Worm (Caenorhabditis elegans) whole organism, L4 larva: ENCODE results near the gene slc-25A18.1.
A peak's percentile ranks its signal among the peaks of the same experiment; 100 is the strongest.

Experiments
- D1046.2 ChIP-seq: fragments of 200-800 bp; sonication (Bioruptor generic); IDR thresholded peaks from 2 replicates; pipeline ENCODE4 v1.3.6; 2022; ENCODE audit warnings: missing genetic modification characterization, missing compliant biosample characterization
- F10B5.3 ChIP-seq: sonication (generic microtip); optimal IDR thresholded peaks from 2 replicates; lab custom pipeline; 2016; ENCODE audit warnings: mild to moderate bottlenecking, missing genetic modification characterization, missing compliant biosample characterization
- F37D6.2 ChIP-seq: sonication (generic microtip); optimal IDR thresholded peaks from 2 replicates; lab custom pipeline; 2016; ENCODE audit warnings: mild to moderate bottlenecking, missing genetic modification characterization, missing compliant biosample characterization
- F49E8.2 ChIP-seq: sonication (generic microtip); optimal IDR thresholded peaks from 2 replicates; lab custom pipeline; 2016; ENCODE audit warnings: missing compliant biosample characterization, mild to moderate bottlenecking, missing genetic modification characterization, borderline replicate concordance
- R02D3.7 ChIP-seq: fragments of 150-350 bp; sonication (generic microtip); optimal IDR thresholded peaks from 3 replicates; lab custom pipeline; 2014; ENCODE audit warnings: missing biosample characterization, missing genetic modification characterization
- T26A8.4 ChIP-seq: fragments of 200-800 bp; sonication (Bioruptor generic); IDR thresholded peaks from 2 replicates; pipeline ENCODE4 v1.3.6; 2022; ENCODE audit warnings: missing genetic modification characterization, missing compliant biosample characterization
- ZK546.5 ChIP-seq, 2 experiments: sonication (generic microtip); optimal IDR thresholded peaks; 2 replicates each; lab custom pipeline; 2017; ENCODE audit warnings: missing biosample characterization in 2 of 2, missing genetic modification characterization in 2 of 2
- ceh-44 ChIP-seq: fragments of 200-800 bp; sonication (Bioruptor generic); IDR thresholded peaks from 2 replicates; pipeline ENCODE4 v1.3.6; 2022; ENCODE audit warnings: missing genetic modification reagents, missing genetic modification characterization, missing compliant biosample characterization
- ctbp-1 ChIP-seq: fragments of 200-800 bp; sonication (Bioruptor generic); IDR thresholded peaks from 2 replicates; pipeline ENCODE4 v1.3.6; 2022; ENCODE audit warnings: missing genetic modification reagents, missing genetic modification characterization, missing compliant biosample characterization
- daf-19 ChIP-seq: fragments of 200-800 bp; sonication (Bioruptor generic); conservative IDR thresholded peaks from 2 replicates; pipeline ENCODE4 v1.3.6; 2022; ENCODE audit warnings: missing genetic modification characterization, missing compliant biosample characterization
- dmd-8 ChIP-seq: fragments of 200-800 bp; sonication (Bioruptor generic); IDR thresholded peaks from 2 replicates; pipeline ENCODE4 v1.3.6; 2022; ENCODE audit warnings: missing genetic modification characterization, missing compliant biosample characterization
- dpl-1 ChIP-seq: fragments of 150-350 bp; optimal IDR thresholded peaks from 2 replicates; lab custom pipeline; 2014; ENCODE audit warnings: missing biosample characterization, missing genetic modification reagents, missing genetic modification characterization
- dve-1 ChIP-seq: sonication (generic microtip); optimal IDR thresholded peaks from 2 replicates; lab custom pipeline; 2017; ENCODE audit warnings: antibody characterized with exemption, mild to moderate bottlenecking, missing genetic modification characterization, missing compliant biosample characterization; ENCODE audit not compliant: insufficient read depth
- fkh-10 ChIP-seq: fragments of 150-350 bp; optimal IDR thresholded peaks from 2 replicates; lab custom pipeline; 2014; ENCODE audit warnings: missing biosample characterization, missing genetic modification reagents, missing genetic modification characterization
- fos-1 ChIP-seq: fragments of 150-350 bp; optimal IDR thresholded peaks from 2 replicates; lab custom pipeline; 2014; ENCODE audit warnings: missing biosample characterization, missing genetic modification characterization
- hmg-1.1 ChIP-seq: fragments of 200-800 bp; sonication (Bioruptor generic); IDR thresholded peaks from 2 replicates; pipeline ENCODE4 v1.3.6; 2022; ENCODE audit warnings: missing genetic modification reagents, missing genetic modification characterization, missing compliant biosample characterization
- lin-1 ChIP-seq: fragments of 200-800 bp; sonication (Bioruptor generic); IDR thresholded peaks from 2 replicates; pipeline ENCODE4 v1.3.6; 2022; ENCODE audit warnings: missing genetic modification reagents, missing genetic modification characterization, missing compliant biosample characterization
- lin-29 ChIP-seq: fragments of 200-800 bp; sonication (Bioruptor generic); IDR thresholded peaks from 2 replicates; pipeline ENCODE4 v1.3.6; 2022; ENCODE audit warnings: missing genetic modification reagents, missing genetic modification characterization, missing compliant biosample characterization
- lin-39 ChIP-seq: fragments of 150-350 bp; optimal IDR thresholded peaks from 2 replicates; lab custom pipeline; 2014; ENCODE audit warnings: missing biosample characterization, missing genetic modification reagents, missing genetic modification characterization
- madf-5 ChIP-seq, 2 experiments: fragments of 200-800 bp; sonication (Bioruptor generic); IDR thresholded peaks; 2 replicates each; pipeline ENCODE4 v1.3.6; 2022; ENCODE audit warnings: missing compliant biosample characterization in 2 of 2, missing genetic modification characterization in 2 of 2
- mes-2 ChIP-seq: sonication (generic microtip); optimal IDR thresholded peaks from 2 replicates; lab custom pipeline; 2016; ENCODE audit warnings: missing genotype, mild to moderate bottlenecking, missing genetic modification characterization, missing compliant biosample characterization; ENCODE audit not compliant: poor library complexity, severe bottlenecking
- mxl-3 ChIP-seq: fragments of 200-800 bp; sonication (Bioruptor generic); optimal IDR thresholded peaks from 2 replicates; lab custom pipeline; 2018; ENCODE audit warnings: mild to moderate bottlenecking, missing genetic modification characterization, missing compliant biosample characterization
- nhr-10 ChIP-seq: fragments of 150-350 bp; optimal IDR thresholded peaks from 2 replicates; lab custom pipeline; 2014; ENCODE audit warnings: missing biosample characterization, missing genetic modification characterization
- nhr-111 ChIP-seq: fragments of 200-800 bp; sonication (Bioruptor generic); optimal IDR thresholded peaks from 2 replicates; lab custom pipeline; 2018; ENCODE audit warnings: mild to moderate bottlenecking, missing genetic modification characterization, missing compliant biosample characterization
- nhr-25 ChIP-seq: sonication (generic microtip); optimal IDR thresholded peaks from 2 replicates; lab custom pipeline; 2017; ENCODE audit warnings: missing genetic modification characterization, mild to moderate bottlenecking, missing compliant biosample characterization, antibody characterized with exemption, moderate library complexity, borderline replicate concordance; ENCODE audit not compliant: insufficient read depth
- nhr-28 ChIP-seq: fragments of 150-350 bp; optimal IDR thresholded peaks from 2 replicates; lab custom pipeline; 2014; ENCODE audit warnings: missing biosample characterization, missing genetic modification characterization
- nhr-6 ChIP-seq: fragments of 150-350 bp; optimal IDR thresholded peaks from 2 replicates; lab custom pipeline; 2014; ENCODE audit warnings: missing biosample characterization, missing genetic modification characterization
- nhr-76 ChIP-seq: fragments of 150-350 bp; optimal IDR thresholded peaks from 2 replicates; lab custom pipeline; 2014; ENCODE audit warnings: missing biosample characterization, missing genetic modification characterization
- pha-4 ChIP-seq, 2 experiments: fragments of 150-350 bp in 1 of 2; fragments of 200-800 bp in 1 of 2; sonication (Bioruptor generic) in 1 of 2; IDR thresholded peaks in 1 of 2; optimal IDR thresholded peaks in 1 of 2; 2 replicates each; pipeline versions ENCODE4 v1.3.6 to Lab custom; 2014 to 2022; ENCODE audit warnings: missing genetic modification characterization in 2 of 2, missing genetic modification reagents in 2 of 2, missing biosample characterization in 1 of 2, missing compliant biosample characterization in 1 of 2
- php-3 ChIP-seq: fragments of 200-800 bp; sonication (Bioruptor generic); IDR thresholded peaks from 2 replicates; pipeline ENCODE4 v1.3.6; 2022; ENCODE audit warnings: missing genetic modification reagents, missing genetic modification characterization, missing compliant biosample characterization
- rbr-2 ChIP-seq: sonication (generic microtip); optimal IDR thresholded peaks from 2 replicates; lab custom pipeline; 2016; ENCODE audit warnings: missing genotype, missing genetic modification characterization, missing compliant biosample characterization
- saeg-2 ChIP-seq: fragments of 200-800 bp; sonication (Bioruptor generic); IDR thresholded peaks from 2 replicates; pipeline ENCODE4 v1.3.6; 2022; ENCODE audit warnings: missing genetic modification reagents, missing genetic modification characterization, missing compliant biosample characterization
- snpc-1.2 ChIP-seq: fragments of 200-800 bp; sonication (Bioruptor generic); IDR thresholded peaks from 2 replicates; pipeline ENCODE4 v1.3.6; 2022; ENCODE audit warnings: missing genetic modification reagents, missing genetic modification characterization, missing compliant biosample characterization
- tag-97 ChIP-seq: fragments of 200-800 bp; sonication (Bioruptor generic); IDR thresholded peaks from 2 replicates; pipeline ENCODE4 v1.3.6; 2022; ENCODE audit warnings: missing genetic modification characterization, missing compliant biosample characterization
- unc-130 ChIP-seq: sonication (generic microtip); optimal IDR thresholded peaks from 2 replicates; lab custom pipeline; 2016; ENCODE audit warnings: missing genetic modification reagents, missing genetic modification characterization, missing compliant biosample characterization
- zag-1 ChIP-seq: fragments of 150-350 bp; optimal IDR thresholded peaks from 2 replicates; lab custom pipeline; 2014; ENCODE audit warnings: missing biosample characterization, missing genetic modification characterization
- ztf-11 ChIP-seq: fragments of 150-350 bp; optimal IDR thresholded peaks from 2 replicates; lab custom pipeline; 2014; ENCODE audit warnings: missing biosample characterization, missing genetic modification characterization
- ztf-7 ChIP-seq: fragments of 150-350 bp; optimal IDR thresholded peaks from 2 replicates; lab custom pipeline; 2014; ENCODE audit warnings: missing biosample characterization, missing genetic modification characterization

Gene slc-25A18.1

DNA sequence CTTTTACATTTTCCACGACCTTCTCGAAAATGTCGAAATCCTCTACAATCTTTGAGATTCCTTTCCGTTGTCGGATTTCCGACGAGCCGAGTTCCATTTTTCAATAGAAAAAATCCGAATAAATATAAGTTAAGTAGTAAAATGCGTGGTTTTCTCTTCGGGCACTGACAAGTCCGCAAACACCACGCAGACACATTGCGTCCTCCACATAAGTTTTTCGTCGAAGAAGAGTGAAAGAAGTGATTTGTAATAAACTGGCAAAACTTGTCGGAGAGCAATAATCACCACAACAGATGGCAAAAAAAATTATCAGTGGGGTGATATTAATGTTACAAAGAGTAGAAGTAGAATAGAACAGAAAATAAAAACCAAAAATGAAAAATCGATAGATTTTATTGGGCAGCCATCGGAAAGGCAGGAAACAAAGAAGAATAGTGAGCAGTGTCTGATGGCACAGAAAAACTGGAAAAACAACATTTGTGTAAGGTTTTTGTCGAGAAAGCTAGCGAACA lies 3.2 kb upstream of the slc-25A18.1 start, which contains the start of gene ergi-2 (continued):
- TF ChIP-seq D1046.2 (no peak), nhr-76 (no peak), F37D6.2 (tag; lab: Kevin White, UChicago) (no peak), R02D3.7 (tag; lab: Kevin White, UChicago) (no peak), snpc-1.2 (GFP tag; lab: Robert Waterston, UW) (no peak), ztf-7 (tag; lab: Kevin White, UChicago) (no peak), nhr-25 (tag; lab: Kevin White, UChicago) (no peak), rbr-2 (tag; lab: Kevin White, UChicago) (no peak), nhr-6 (tag; lab: Kevin White, UChicago) (peak; percentile 12), F10B5.3 (tag; lab: Kevin White, UChicago) (no peak), hmg-1.1 (GFP tag; lab: Robert Waterston, UW) (peak; percentile 40; the same call in 1 of the 2 replicates), tag-97 (GFP tag; lab: Robert Waterston, UW) (no peak), mxl-3 (GFP tag; lab: Kevin White, UChicago) (no peak), madf-5 (GFP tag; IDR thresholded peaks at IDR 0.05; lab: Robert Waterston, UW) (no peak), saeg-2 (no peak), nhr-111 (GFP tag; lab: Kevin White, UChicago) (no peak), dve-1 (tag; lab: Kevin White, UChicago) (peak; percentile 1), fos-1 (tag; lab: Kevin White, UChicago) (no peak), daf-19 (GFP tag; lab: Robert Waterston, UW) (no peak), php-3 (GFP tag; lab: Robert Waterston, UW) (no peak), mes-2 (tag; lab: Kevin White, UChicago) (peak; percentile 57), ztf-11 (no peak), ceh-44 (GFP tag; lab: Robert Waterston, UW) (no peak), dpl-1 (GFP tag; lab: Kevin White, UChicago) (peak; percentile 5)

DNA sequence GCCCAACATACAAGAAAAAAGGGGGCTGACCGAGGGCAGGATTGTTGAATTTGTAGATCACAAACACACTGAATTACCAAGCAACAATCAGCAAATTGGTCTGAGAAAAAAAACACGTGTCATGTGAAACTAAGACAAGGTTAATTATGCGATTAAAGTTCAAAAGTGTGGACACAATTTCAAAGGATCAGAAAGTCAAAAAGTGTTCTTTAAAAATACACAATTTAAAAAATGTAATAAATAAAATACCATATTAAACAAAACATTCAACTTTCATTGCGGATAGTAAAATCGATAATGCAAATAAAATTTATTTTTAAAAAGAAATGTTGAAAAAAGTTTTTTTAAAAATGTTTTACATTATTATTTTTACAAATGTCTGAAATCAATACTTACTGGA lies 4.6 kb downstream of the slc-25A18.1 start, which contains the start of gene cutl-3:
Gene cutl-3 (minus strand): TSS at position 101 of the 400 bp plus-strand sequence.
- no peak for TF ChIP-seq php-3 (GFP tag; lab: Robert Waterston, UW)
- no peak for TF ChIP-seq T26A8.4 (GFP tag; lab: Robert Waterston, UW)
- TF ChIP-seq F49E8.2 (tag; lab: Kevin White, UChicago), result no peak
- TF ChIP-seq ctbp-1 (GFP tag; lab: Robert Waterston, UW), result no peak
- no peak for TF ChIP-seq zag-1 (tag; lab: Kevin White, UChicago)
- TF ChIP-seq pha-4 (GFP tag; IDR thresholded peaks at IDR 0.05; lab: Robert Waterston, UW), result no peak
- no peak for TF ChIP-seq pha-4 (tag; optimal IDR thresholded peaks at IDR 0.05; lab: Kevin White, UChicago)
- no peak for TF ChIP-seq nhr-10
- no peak for TF ChIP-seq unc-130 (GFP tag; lab: Kevin White, UChicago)
- TF ChIP-seq lin-29 (GFP tag; lab: Robert Waterston, UW), result no peak
- no peak for TF ChIP-seq lin-1
- no peak for TF ChIP-seq dmd-8 (GFP tag; lab: Robert Waterston, UW)
- no peak for TF ChIP-seq ZK546.5 (tag; optimal IDR thresholded peaks at IDR 0.05; lab: Kevin White, UChicago)
- TF ChIP-seq nhr-28, result no peak

DNA sequence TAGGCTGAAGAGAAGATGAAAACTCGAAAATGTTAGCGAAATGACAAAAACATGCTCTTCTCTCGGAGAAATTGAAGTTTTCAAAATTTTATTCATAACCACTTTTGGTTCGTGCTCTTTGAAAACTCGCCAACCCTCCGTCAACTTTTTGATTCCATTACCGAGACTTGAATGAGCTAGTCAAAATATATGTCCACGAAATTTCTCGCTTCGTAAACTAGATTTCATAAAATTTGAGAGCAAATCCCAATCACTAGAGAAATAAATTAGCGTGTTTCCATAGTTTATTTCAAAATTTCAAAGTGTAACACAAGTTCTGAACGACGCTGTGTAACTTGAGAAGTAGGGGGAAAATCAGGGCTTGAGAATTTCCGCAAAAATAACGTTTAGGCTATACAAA lies 10.0 kb downstream of the slc-25A18.1 start:
- TF ChIP-seq fkh-10 (peak; percentile 6), dve-1 (tag; lab: Kevin White, UChicago) (no peak), tag-97 (GFP tag; lab: Robert Waterston, UW) (no peak), lin-29 (GFP tag; lab: Robert Waterston, UW) (no peak), php-3 (GFP tag; lab: Robert Waterston, UW) (no peak), lin-39 (no peak)
